Worm (Caenorhabditis elegans): ENCODE results near the gene nas-32.

DNA sequence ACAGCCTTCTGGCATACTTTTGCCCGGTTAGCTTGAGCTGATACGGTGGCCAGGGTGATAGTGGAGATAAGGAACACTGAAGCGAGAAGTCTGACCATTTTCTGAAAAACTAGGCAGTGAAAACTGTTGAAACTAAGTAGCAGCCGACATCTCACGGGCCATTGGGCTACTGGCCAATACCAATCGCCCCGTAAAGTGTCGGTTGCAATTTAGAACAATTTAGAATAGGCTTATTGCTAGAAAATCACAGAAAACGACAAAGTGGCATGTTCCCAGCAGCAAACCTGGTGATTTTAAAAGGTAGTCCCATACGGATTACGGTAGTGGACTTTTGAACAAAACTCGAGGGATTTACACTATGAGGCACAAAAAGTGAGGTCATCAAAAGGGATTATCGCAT, 28.0 kb downstream of the nas-32 start, which contains the start of gene T02B11.4:
- TF ChIP-seq dao-5 (tag; optimal IDR thresholded peaks at IDR 0.05) (no peak), W03F9.2 (tag; optimal IDR thresholded peaks at IDR 0.05) (no peak), him-1 (tag; optimal IDR thresholded peaks at IDR 0.05) (no peak)

Data from whole organism, L4/young adult.